Worm (Caenorhabditis elegans) whole organism, L4/young adult: ENCODE data around the gene kcnl-4.

ENCODE experiments used
- dao-5 ChIP-seq: sonication (generic microtip); optimal IDR thresholded peaks from 2 replicates; lab custom pipeline; 2016; ENCODE audit warnings: missing genotype, missing genetic modification characterization, moderate library complexity, missing compliant biosample characterization
- him-1 ChIP-seq: sonication (generic microtip); optimal IDR thresholded peaks from 2 replicates; lab custom pipeline; 2016; ENCODE audit warnings: missing genotype, missing genetic modification reagents, missing genetic modification characterization, missing compliant biosample characterization

DNA sequence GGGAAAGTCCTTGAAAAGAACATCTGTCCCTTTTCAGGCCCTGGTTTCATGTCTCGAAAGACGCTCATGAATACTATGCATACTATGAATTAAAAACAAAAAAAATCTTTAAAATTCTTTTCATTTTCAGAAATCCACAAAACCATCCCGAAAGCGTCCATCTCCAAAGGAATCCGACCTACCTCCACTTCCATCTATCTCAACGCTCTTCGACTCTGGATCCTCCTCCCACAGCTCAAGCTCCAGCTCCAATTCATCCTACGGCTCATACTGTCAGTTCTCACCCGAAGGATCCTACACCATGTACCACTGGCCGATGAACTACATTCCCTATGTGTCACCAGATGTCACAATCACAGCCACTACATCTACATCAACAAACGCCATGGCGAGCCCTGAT lies 22.4 kb upstream of the kcnl-4 start:
- no peak for TF ChIP-seq him-1 (tag; lab: Kevin White, UChicago)
- no peak for TF ChIP-seq dao-5
